Fruit fly (Drosophila melanogaster) whole organism, embryonic: Measurements from ENCODE around the gene CG4942.

ENCODE experiments used
- Aef1 ChIP-seq: fragments of 200-800 bp; sonication (Bioruptor generic); IDR thresholded peaks from 3 replicates; pipeline ENCODE4 v1.3.6; 2022; ENCODE audit warnings: missing biosample characterization, missing genetic modification characterization
- BEAF-32 ChIP-seq: fragments of 200-800 bp; sonication (Bioruptor generic); optimal IDR thresholded peaks from 3 replicates; lab custom pipeline; 2017; ENCODE audit warnings: missing biosample characterization, missing genetic modification characterization, mild to moderate bottlenecking, moderate library complexity, missing genetic modification reagents
- CG11456 ChIP-seq: fragments of 200-800 bp; sonication (Bioruptor generic); IDR thresholded peaks from 3 replicates; pipeline ENCODE4 v1.3.6; 2022; ENCODE audit warnings: missing biosample characterization, missing genetic modification characterization
- CG12769 ChIP-seq: fragments of 200-800 bp; sonication (Bioruptor generic); optimal IDR thresholded peaks from 2 replicates; lab custom pipeline; 2019; ENCODE audit warnings: missing biosample characterization, mild to moderate bottlenecking, missing genetic modification characterization, moderate library complexity
- CG13894 ChIP-seq: fragments of 200-800 bp; sonication (Bioruptor generic); optimal IDR thresholded peaks from 3 replicates; lab custom pipeline; 2018; ENCODE audit warnings: missing biosample characterization, mild to moderate bottlenecking, missing genetic modification characterization, moderate library complexity
- CG15479 ChIP-seq: fragments of 200-800 bp; sonication (Bioruptor generic); optimal IDR thresholded peaks from 3 replicates; lab custom pipeline; 2019; ENCODE audit warnings: missing biosample characterization, mild to moderate bottlenecking, missing genetic modification characterization, moderate library complexity
- CG16863 ChIP-seq: fragments of 200-800 bp; sonication (Bioruptor generic); optimal IDR thresholded peaks from 3 replicates; lab custom pipeline; 2016; ENCODE audit warnings: missing biosample characterization, missing genetic modification characterization
- CG2202 ChIP-seq: fragments of 200-800 bp; sonication (Bioruptor generic); optimal IDR thresholded peaks from 2 replicates; lab custom pipeline; 2018; ENCODE audit warnings: missing biosample characterization, mild to moderate bottlenecking, missing genetic modification characterization
- CG31365 ChIP-seq: fragments of 200-800 bp; sonication (Bioruptor generic); optimal IDR thresholded peaks from 2 replicates; lab custom pipeline; 2018; ENCODE audit warnings: missing biosample characterization, mild to moderate bottlenecking, missing genetic modification characterization
- CG33557 ChIP-seq: fragments of 200-800 bp; sonication (Bioruptor generic); optimal IDR thresholded peaks from 2 replicates; lab custom pipeline; 2019; ENCODE audit warnings: missing biosample characterization, mild to moderate bottlenecking, missing genetic modification characterization, moderate library complexity
- CG34224 ChIP-seq: fragments of 200-800 bp; sonication (Bioruptor generic); IDR thresholded peaks from 3 replicates; pipeline ENCODE4 v1.3.6; 2022; ENCODE audit warnings: missing biosample characterization, missing genetic modification characterization; ENCODE audit not compliant: partially characterized antibody
- CG5180 ChIP-seq: fragments of 200-800 bp; sonication (Bioruptor generic); optimal IDR thresholded peaks from 3 replicates; lab custom pipeline; 2017; ENCODE audit warnings: missing biosample characterization, missing genetic modification characterization, mild to moderate bottlenecking, moderate library complexity, missing genetic modification reagents
- CG7271 ChIP-seq: fragments of 200-800 bp; sonication (Bioruptor generic); optimal IDR thresholded peaks from 2 replicates; lab custom pipeline; 2018; ENCODE audit warnings: missing biosample characterization, mild to moderate bottlenecking, missing genetic modification characterization, moderate library complexity
- CG7556 ChIP-seq: fragments of 200-800 bp; sonication (Bioruptor generic); optimal IDR thresholded peaks from 2 replicates; lab custom pipeline; 2017; ENCODE audit warnings: missing biosample characterization, mild to moderate bottlenecking, missing genetic modification characterization
- CG8089 ChIP-seq: fragments of 200-800 bp; sonication (Bioruptor generic); optimal IDR thresholded peaks from 3 replicates; lab custom pipeline; 2016; ENCODE audit warnings: missing biosample characterization, missing genetic modification characterization
- CG8359 ChIP-seq: fragments of 200-800 bp; sonication (Bioruptor generic); optimal IDR thresholded peaks from 2 replicates; lab custom pipeline; 2017; ENCODE audit warnings: missing biosample characterization, mild to moderate bottlenecking, missing genetic modification characterization, borderline replicate concordance
- CG9609 ChIP-seq: fragments of 200-800 bp; sonication (Bioruptor generic); optimal IDR thresholded peaks from 3 replicates; lab custom pipeline; 2016; ENCODE audit warnings: missing biosample characterization, missing genetic modification characterization
- CHES-1-like ChIP-seq: fragments of 200-800 bp; sonication (Bioruptor generic); optimal IDR thresholded peaks from 2 replicates; lab custom pipeline; 2016; ENCODE audit warnings: missing biosample characterization, missing genetic modification characterization
- Dbx ChIP-seq: fragments of 200-800 bp; sonication (Bioruptor generic); IDR thresholded peaks from 3 replicates; pipeline ENCODE4 v1.3.6; 2022; ENCODE audit warnings: missing biosample characterization, missing genetic modification characterization
- Doc3 ChIP-seq: fragments of 200-800 bp; sonication (Bioruptor generic); IDR thresholded peaks from 3 replicates; pipeline ENCODE4 v1.3.6; 2022; ENCODE audit warnings: missing biosample characterization, missing genetic modification characterization; ENCODE audit not compliant: partially characterized antibody
- Fer2 ChIP-seq: fragments of 200-800 bp; sonication (Bioruptor generic); optimal IDR thresholded peaks from 2 replicates; lab custom pipeline; 2018; ENCODE audit warnings: missing biosample characterization, mild to moderate bottlenecking, missing genetic modification characterization, moderate library complexity
- MTF-1 ChIP-seq: fragments of 200-800 bp; sonication (Bioruptor generic); optimal IDR thresholded peaks from 2 replicates; lab custom pipeline; 2018; ENCODE audit warnings: missing biosample characterization, mild to moderate bottlenecking, missing genetic modification characterization, borderline replicate concordance
- Mad ChIP-seq: fragments of 200-800 bp; sonication (Bioruptor generic); optimal IDR thresholded peaks from 2 replicates; lab custom pipeline; 2016; ENCODE audit warnings: missing biosample characterization, missing genetic modification characterization
- Meics ChIP-seq: fragments of 200-800 bp; sonication (Bioruptor generic); optimal IDR thresholded peaks from 2 replicates; lab custom pipeline; 2017; ENCODE audit warnings: missing biosample characterization, mild to moderate bottlenecking, missing genetic modification characterization
- Nf-YA ChIP-seq: fragments of 200-800 bp; sonication (Bioruptor generic); IDR thresholded peaks from 2 replicates; pipeline ENCODE4 v1.3.6; 2022; ENCODE audit warnings: missing biosample characterization, missing genetic modification characterization
- Nf-YC ChIP-seq: fragments of 200-800 bp; optimal IDR thresholded peaks from 3 replicates; lab custom pipeline; 2019; ENCODE audit warnings: missing biosample characterization, mild to moderate bottlenecking, missing genetic modification characterization, moderate library complexity
- Oli ChIP-seq: fragments of 200-800 bp; sonication (Bioruptor generic); optimal IDR thresholded peaks from 2 replicates; lab custom pipeline; 2018; ENCODE audit warnings: missing biosample characterization, mild to moderate bottlenecking, missing genetic modification characterization, moderate library complexity
- Sox102F ChIP-seq: fragments of 200-800 bp; sonication (Bioruptor generic); optimal IDR thresholded peaks from 2 replicates; lab custom pipeline; 2018; ENCODE audit warnings: missing biosample characterization, mild to moderate bottlenecking, missing genetic modification characterization, moderate library complexity
- amos ChIP-seq: fragments of 200-800 bp; sonication (Bioruptor generic); IDR thresholded peaks from 2 replicates; pipeline ENCODE4 v1.3.6; 2022; ENCODE audit warnings: missing biosample characterization, missing genetic modification characterization; ENCODE audit not compliant: partially characterized antibody
- cad ChIP-seq: fragments of >200 bp; optimal IDR thresholded peaks from 2 replicates; lab custom pipeline; 2017; ENCODE audit warnings: missing biosample characterization, missing genetic modification characterization
- dimm ChIP-seq: fragments of 200-800 bp; sonication (Bioruptor generic); IDR thresholded peaks from 2 replicates; pipeline ENCODE4 v1.3.6; 2022; ENCODE audit warnings: missing biosample characterization, missing genetic modification characterization
- ems ChIP-seq: fragments of 200-800 bp; sonication (Bioruptor generic); optimal IDR thresholded peaks from 3 replicates; lab custom pipeline; 2016; ENCODE audit warnings: missing biosample characterization, missing genetic modification characterization
- en ChIP-seq: fragments of 200-800 bp; sonication (Bioruptor generic); optimal IDR thresholded peaks from 2 replicates; lab custom pipeline; 2016; ENCODE audit warnings: missing biosample characterization, missing genetic modification characterization
- grn ChIP-seq: fragments of 200-800 bp; sonication (Bioruptor generic); optimal IDR thresholded peaks from 3 replicates; lab custom pipeline; 2017; ENCODE audit warnings: missing biosample characterization, missing genetic modification characterization
- h ChIP-seq: fragments of >200 bp; optimal IDR thresholded peaks from 2 replicates; lab custom pipeline; 2017
- inv ChIP-seq: fragments of 200-800 bp; sonication (Bioruptor generic); IDR thresholded peaks from 2 replicates; pipeline ENCODE4 v1.3.6; 2022; ENCODE audit warnings: missing biosample characterization, missing genetic modification characterization; ENCODE audit not compliant: partially characterized antibody
- kay ChIP-seq: fragments of 200-800 bp; sonication (Bioruptor generic); optimal IDR thresholded peaks from 2 replicates; lab custom pipeline; 2016; ENCODE audit warnings: missing biosample characterization, missing genetic modification characterization
- lbe ChIP-seq: fragments of 200-800 bp; sonication (Bioruptor generic); optimal IDR thresholded peaks from 2 replicates; lab custom pipeline; 2016; ENCODE audit warnings: missing biosample characterization, mild to moderate bottlenecking, missing genetic modification characterization
- p53 ChIP-seq: fragments of 200-800 bp; sonication (Bioruptor generic); optimal IDR thresholded peaks from 2 replicates; lab custom pipeline; 2016; ENCODE audit warnings: missing biosample characterization, missing genetic modification characterization
- phol ChIP-seq: fragments of 200-800 bp; sonication (Bioruptor generic); optimal IDR thresholded peaks from 3 replicates; lab custom pipeline; 2018; ENCODE audit warnings: missing biosample characterization, mild to moderate bottlenecking, missing genetic modification characterization, moderate library complexity
- pzg ChIP-seq: fragments of 200-800 bp; sonication (Bioruptor generic); optimal IDR thresholded peaks from 3 replicates; lab custom pipeline; 2018; ENCODE audit warnings: missing biosample characterization, mild to moderate bottlenecking, missing genetic modification characterization, moderate library complexity
- row ChIP-seq: fragments of 200-800 bp; sonication (Bioruptor generic); IDR thresholded peaks from 3 replicates; pipeline ENCODE4 v1.3.6; 2022; ENCODE audit warnings: missing biosample characterization, missing genetic modification characterization
- schlank ChIP-seq: fragments of 200-800 bp; sonication (Bioruptor generic); optimal IDR thresholded peaks from 2 replicates; lab custom pipeline; 2018; ENCODE audit warnings: missing biosample characterization, mild to moderate bottlenecking, missing genetic modification characterization
- sisA ChIP-seq: fragments of 200-800 bp; sonication (Bioruptor generic); IDR thresholded peaks from 2 replicates; pipeline ENCODE4 v1.3.6; 2022; ENCODE audit warnings: missing biosample characterization, missing genetic modification characterization
- slp2 ChIP-seq: fragments of 200-800 bp; sonication (Bioruptor generic); optimal IDR thresholded peaks from 2 replicates; lab custom pipeline; 2016; ENCODE audit warnings: missing biosample characterization, missing genetic modification characterization
- stwl ChIP-seq: fragments of 200-800 bp; sonication (Bioruptor generic); optimal IDR thresholded peaks from 3 replicates; lab custom pipeline; 2018; ENCODE audit warnings: missing biosample characterization, mild to moderate bottlenecking, missing genetic modification characterization, moderate library complexity
- tin ChIP-seq: fragments of 200-800 bp; sonication (Bioruptor generic); optimal IDR thresholded peaks from 3 replicates; lab custom pipeline; 2016; ENCODE audit warnings: missing biosample characterization, missing genetic modification characterization
- tup ChIP-seq: fragments of 200-800 bp; sonication (Bioruptor generic); optimal IDR thresholded peaks from 2 replicates; lab custom pipeline; 2016; ENCODE audit warnings: missing biosample characterization, mild to moderate bottlenecking, missing genetic modification characterization, moderate library complexity
- wdn ChIP-seq: fragments of 200-800 bp; sonication (Bioruptor generic); IDR thresholded peaks from 2 replicates; pipeline ENCODE4 v1.3.6; 2022; ENCODE audit warnings: missing biosample characterization, missing genetic modification characterization
- wor ChIP-seq: fragments of 200-800 bp; sonication (Bioruptor generic); IDR thresholded peaks from 2 replicates; pipeline ENCODE4 v1.3.6; 2022; ENCODE audit warnings: missing biosample characterization, missing genetic modification characterization
- zfh2 ChIP-seq: fragments of 200-800 bp; sonication (Bioruptor generic); optimal IDR thresholded peaks from 2 replicates; lab custom pipeline; 2016; ENCODE audit warnings: missing biosample characterization, missing genetic modification characterization

The CG4942 gene

DNA sequence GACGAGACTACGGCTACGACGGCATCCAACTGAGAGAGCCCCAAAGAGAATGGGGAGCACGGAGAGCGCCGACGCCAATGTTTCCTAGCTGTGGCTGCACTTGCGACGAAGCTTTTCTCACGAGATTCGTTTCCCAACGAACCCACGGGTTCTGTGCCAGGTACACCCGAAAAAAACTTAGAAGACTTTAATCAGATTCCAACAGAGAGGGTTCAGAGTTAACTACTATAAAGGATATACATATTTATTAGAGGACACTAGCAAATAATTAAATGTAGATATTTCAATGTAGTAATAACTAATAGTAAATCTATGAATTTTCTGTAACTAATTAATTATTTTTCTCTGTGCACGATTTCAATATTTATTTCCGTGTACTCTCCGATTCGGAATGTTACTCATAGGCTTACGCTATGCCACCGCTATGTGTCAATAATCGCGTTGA, 6.9 kb upstream of the CG4942 start, which contains the start of gene Argk1 (continued):
- TF ChIP-seq schlank (no peak), MTF-1 (GFP tag; lab: Kevin White, UChicago) (no peak), BEAF-32 (GFP tag; lab: Kevin White, UChicago) (no peak), CG16863 (GFP tag; lab: Kevin White, UChicago) (no peak), phol (tag; lab: Kevin White, UChicago) (no peak), Nf-YA (no peak; the same call in 1 of the 2 replicates), Oli (peak; percentile 63), CG8359 (no peak), CG9609 (no peak), slp2 (GFP tag; lab: Kevin White, UChicago) (no peak), Doc3 (no peak), CG7271 (no peak), wdn (GFP tag; lab: Robert Waterston, UW) (peak; percentile 58), CG8089 (no peak), tup (GFP tag; lab: Kevin White, UChicago) (no peak), lbe (GFP tag; lab: Kevin White, UChicago) (no peak), Nf-YC (tag; lab: Kevin White, UChicago) (peak; percentile 38), Sox102F (GFP tag; lab: Kevin White, UChicago) (peak; percentile 71), CG34224 (GFP tag; lab: Robert Waterston, UW) (no peak), CG5180 (GFP tag; lab: Kevin White, UChicago) (no peak), stwl (tag; lab: Kevin White, UChicago) (no peak), CHES-1-like (no peak), amos (GFP tag; lab: Robert Waterston, UW) (no peak), ems (no peak), tin (GFP tag; lab: Kevin White, UChicago) (no peak), Meics (GFP tag; lab: Kevin White, UChicago) (peak; percentile 62), pzg (GFP tag; lab: Kevin White, UChicago) (no peak), grn (GFP tag; lab: Kevin White, UChicago) (no peak), CG11456 (GFP tag; lab: Robert Waterston, UW) (no peak), Mad (GFP tag; lab: Kevin White, UChicago) (peak; percentile 28), cad (no peak), p53 (GFP tag; lab: Kevin White, UChicago) (no peak), CG2202 (no peak), wor (no peak), row (peak; percentile 79), CG33557 (GFP tag; lab: Kevin White, UChicago) (no peak), CG31365 (tag; lab: Kevin White, UChicago) (no peak), Fer2 (tag; lab: Kevin White, UChicago) (no peak), kay (no peak), Aef1 (GFP tag; lab: Robert Waterston, UW) (no peak), Dbx (GFP tag; lab: Robert Waterston, UW) (0 out of 3 replicates have a peak, but pooled peaks have one; percentile 11), h (lab: Kevin White, UChicago) (no peak), inv (no peak), CG7556 (GFP tag; lab: Kevin White, UChicago) (peak; percentile 78), CG13894 (tag; lab: Kevin White, UChicago) (no peak), sisA (GFP tag; lab: Robert Waterston, UW) (no peak), en (GFP tag; lab: Kevin White, UChicago) (no peak), zfh2 (GFP tag; lab: Kevin White, UChicago) (no peak), CG15479 (GFP tag; lab: Kevin White, UChicago) (no peak), CG12769 (tag; lab: Kevin White, UChicago) (peak; percentile 86), dimm (no peak)
